Worm (Caenorhabditis elegans): ENCODE results near the gene F14F9.6.

ce11 chrV:5150880-5151279, 4.6 kb upstream of the F14F9.6 start, which contains the start of gene srh-130:
- TF ChIP-seq lsy-2 (tag; optimal IDR thresholded peaks at IDR 0.05) = no peak
- no peak for TF ChIP-seq nhr-76 (tag; optimal IDR thresholded peaks at IDR 0.05)
- no peak for TF ChIP-seq nhr-28 (tag; optimal IDR thresholded peaks at IDR 0.05)
- no peak for TF ChIP-seq unc-62 (GFP tag; optimal IDR thresholded peaks at IDR 0.05)
- TF ChIP-seq elt-3 (tag; optimal IDR thresholded peaks at IDR 0.05) = no peak
- no peak for TF ChIP-seq ces-1 (GFP tag; optimal IDR thresholded peaks at IDR 0.05)
- TF ChIP-seq nhr-237 (tag; optimal IDR thresholded peaks at IDR 0.05) = no peak
- TF ChIP-seq blmp-1 (tag; optimal IDR thresholded peaks at IDR 0.05) = no peak
- TF ChIP-seq lin-13 (tag; optimal IDR thresholded peaks at IDR 0.05) = no peak
- TF ChIP-seq mep-1 (tag; optimal IDR thresholded peaks at IDR 0.05) = no peak
- TF ChIP-seq unc-39 (tag; optimal IDR thresholded peaks at IDR 0.05) = no peak
- no peak for TF ChIP-seq ztf-11 (tag; optimal IDR thresholded peaks at IDR 0.05)
- no peak for TF ChIP-seq ham-2 (GFP tag; optimal IDR thresholded peaks at IDR 0.05)
- TF ChIP-seq nhr-12 (tag; optimal IDR thresholded peaks at IDR 0.05) = no peak
